Worm (Caenorhabditis elegans) whole organism, L2 larva: ENCODE data around the gene srbc-77.

Experiments used
- F13H6.1 ChIP-seq: sonication (generic microtip); optimal IDR thresholded peaks from 2 replicates; lab custom pipeline; 2016; ENCODE audit warnings: missing genetic modification characterization, missing compliant biosample characterization
- R02D3.7 ChIP-seq: fragments of 150-350 bp; optimal IDR thresholded peaks from 2 replicates; lab custom pipeline; 2014; ENCODE audit warnings: missing biosample characterization, missing genetic modification characterization
- ZK546.5 ChIP-seq: sonication (generic microtip); optimal IDR thresholded peaks from 2 replicates; lab custom pipeline; 2017; ENCODE audit warnings: missing biosample characterization, missing genetic modification characterization
- alr-1 ChIP-seq: fragments of 150-350 bp; optimal IDR thresholded peaks from 2 replicates; lab custom pipeline; 2014; ENCODE audit warnings: missing biosample characterization, missing genetic modification characterization
- blmp-1 ChIP-seq: sonication (generic microtip); optimal IDR thresholded peaks from 2 replicates; lab custom pipeline; 2017; ENCODE audit warnings: missing genetic modification characterization, mild to moderate bottlenecking, missing compliant biosample characterization, antibody characterized with exemption, moderate library complexity; ENCODE audit not compliant: insufficient read depth
- egl-27 ChIP-seq: sonication (generic microtip); optimal IDR thresholded peaks from 3 replicates; lab custom pipeline; 2017; ENCODE audit warnings: missing biosample characterization, missing genetic modification reagents, missing genetic modification characterization
- lin-39 ChIP-seq: fragments of 150-350 bp; optimal IDR thresholded peaks from 2 replicates; lab custom pipeline; 2014; ENCODE audit warnings: missing biosample characterization, missing genetic modification reagents, missing genetic modification characterization
- nhr-12 ChIP-seq: fragments of 150-350 bp; optimal IDR thresholded peaks from 2 replicates; lab custom pipeline; 2014; ENCODE audit warnings: missing biosample characterization, missing genetic modification characterization
- sma-3 ChIP-seq: sonication (generic microtip); optimal IDR thresholded peaks from 2 replicates; lab custom pipeline; 2016; ENCODE audit warnings: missing genetic modification reagents, missing genetic modification characterization, missing compliant biosample characterization
- snpc-4 ChIP-seq: fragments of 150-350 bp; optimal IDR thresholded peaks from 2 replicates; lab custom pipeline; 2014; ENCODE audit warnings: missing biosample characterization, missing genetic modification characterization
- unc-39 ChIP-seq: fragments of 150-350 bp; optimal IDR thresholded peaks from 2 replicates; lab custom pipeline; 2014; ENCODE audit warnings: missing biosample characterization, missing genetic modification characterization
- unc-62 ChIP-seq: fragments of 150-350 bp; optimal IDR thresholded peaks from 2 replicates; lab custom pipeline; 2014; ENCODE audit warnings: missing biosample characterization, missing genetic modification reagents, missing genetic modification characterization
- zag-1 ChIP-seq: fragments of 150-350 bp; optimal IDR thresholded peaks from 2 replicates; lab custom pipeline; 2014; ENCODE audit warnings: missing biosample characterization, missing genetic modification characterization

DNA sequence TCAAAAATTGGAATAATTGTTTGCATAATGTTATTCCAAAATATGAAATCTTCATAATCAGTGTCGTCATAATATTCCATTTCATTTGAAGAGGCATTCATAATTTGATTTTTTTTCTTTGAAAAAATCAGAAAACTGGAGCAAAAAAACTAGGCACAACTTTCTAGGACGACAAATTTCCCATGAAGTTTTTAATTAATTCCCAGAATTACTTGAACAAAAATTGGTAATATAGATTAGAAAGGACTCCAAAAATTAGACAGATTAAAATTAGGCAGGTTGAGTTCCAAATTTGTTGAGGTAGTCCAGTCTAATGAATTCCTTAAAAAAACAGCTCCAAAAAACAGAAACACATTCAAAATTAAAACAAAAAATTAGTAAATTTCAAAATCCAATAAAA, 24.9 kb downstream of the srbc-77 start, which contains the start of gene srw-57:
- TF ChIP-seq nhr-12 (tag; lab: Kevin White, UChicago) = no peak
- TF ChIP-seq unc-62 = no peak
- no peak for TF ChIP-seq blmp-1 (tag; lab: Kevin White, UChicago)
- no peak for TF ChIP-seq zag-1 (tag; lab: Kevin White, UChicago)
- TF ChIP-seq R02D3.7 (tag; lab: Kevin White, UChicago) = no peak
- TF ChIP-seq alr-1 (tag; lab: Kevin White, UChicago) = no peak
- no peak for TF ChIP-seq F13H6.1 (tag; lab: Kevin White, UChicago)
- no peak for TF ChIP-seq egl-27 (tag; lab: Kevin White, UChicago)
- no peak for TF ChIP-seq lin-39 (tag; lab: Kevin White, UChicago)
- TF ChIP-seq sma-3 (GFP tag; lab: Kevin White, UChicago) = no peak
- no peak for TF ChIP-seq snpc-4 (tag; lab: Kevin White, UChicago)
- TF ChIP-seq unc-39 (tag; lab: Kevin White, UChicago) = no peak
- no peak for TF ChIP-seq ZK546.5
